Fruit fly (Drosophila melanogaster) whole organism, embryonic: ENCODE results near the gene Arc42.

Experiments
- Antp ChIP-seq: fragments of 200-800 bp; sonication (Bioruptor generic); optimal IDR thresholded peaks from 3 replicates; lab custom pipeline; 2016; ENCODE audit warnings: missing biosample characterization, missing genetic modification characterization
- Atf3 ChIP-seq: fragments of 200-800 bp; sonication (Bioruptor generic); optimal IDR thresholded peaks from 3 replicates; lab custom pipeline; 2016; ENCODE audit warnings: missing biosample characterization, missing genetic modification characterization
- Atf6 ChIP-seq: fragments of 200-800 bp; sonication (Bioruptor generic); IDR thresholded peaks from 2 replicates; pipeline ENCODE4 v1.3.6; 2022; ENCODE audit warnings: missing biosample characterization, missing genetic modification characterization
- B-H2 ChIP-seq: fragments of 200-800 bp; sonication (Bioruptor generic); optimal IDR thresholded peaks from 2 replicates; lab custom pipeline; 2018; ENCODE audit warnings: missing biosample characterization, mild to moderate bottlenecking, missing genetic modification characterization
- CG10267 ChIP-seq: fragments of 200-800 bp; sonication (Bioruptor generic); optimal IDR thresholded peaks from 2 replicates; lab custom pipeline; 2018; ENCODE audit warnings: missing biosample characterization, mild to moderate bottlenecking, missing genetic modification characterization, moderate library complexity
- CG11093 ChIP-seq: fragments of 200-800 bp; sonication (Bioruptor generic); IDR thresholded peaks from 3 replicates; pipeline ENCODE4 v1.3.6; 2022; ENCODE audit warnings: missing biosample characterization, missing genetic modification characterization
- CG11398 ChIP-seq: fragments of 200-800 bp; sonication (Bioruptor generic); optimal IDR thresholded peaks from 2 replicates; lab custom pipeline; 2016; ENCODE audit warnings: missing biosample characterization, missing genetic modification characterization
- CG12659 ChIP-seq: fragments of 200-800 bp; sonication (Bioruptor generic); optimal IDR thresholded peaks from 3 replicates; lab custom pipeline; 2017; ENCODE audit warnings: mild to moderate bottlenecking, missing biosample characterization, missing genetic modification reagents, missing genetic modification characterization
- CG12942 ChIP-seq: fragments of 200-800 bp; sonication (Bioruptor generic); optimal IDR thresholded peaks from 3 replicates; lab custom pipeline; 2016; ENCODE audit warnings: missing biosample characterization, missing genetic modification characterization
- CG15514 ChIP-seq: fragments of 200-800 bp; sonication (Bioruptor generic); optimal IDR thresholded peaks from 3 replicates; lab custom pipeline; 2017; ENCODE audit warnings: missing biosample characterization, missing genetic modification characterization, mild to moderate bottlenecking, moderate library complexity, missing genetic modification reagents
- CG17912 ChIP-seq: fragments of 200-800 bp; sonication (Bioruptor generic); optimal IDR thresholded peaks from 2 replicates; lab custom pipeline; 2018; ENCODE audit warnings: missing biosample characterization, mild to moderate bottlenecking, missing genetic modification characterization
- CG3281 ChIP-seq: fragments of 200-800 bp; sonication (Bioruptor generic); optimal IDR thresholded peaks from 3 replicates; lab custom pipeline; 2017; ENCODE audit warnings: missing biosample characterization, mild to moderate bottlenecking, missing genetic modification characterization
- CG4360 ChIP-seq: fragments of 200-800 bp; sonication (Bioruptor generic); IDR thresholded peaks from 2 replicates; pipeline ENCODE4 v1.3.6; 2022; ENCODE audit warnings: missing biosample characterization, missing genetic modification characterization
- CG6765 ChIP-seq: fragments of 200-800 bp; sonication (Bioruptor generic); optimal IDR thresholded peaks from 3 replicates; lab custom pipeline; 2017; ENCODE audit warnings: missing biosample characterization, mild to moderate bottlenecking, missing genetic modification characterization
- CG7271 ChIP-seq: fragments of 200-800 bp; sonication (Bioruptor generic); optimal IDR thresholded peaks from 2 replicates; lab custom pipeline; 2018; ENCODE audit warnings: missing biosample characterization, mild to moderate bottlenecking, missing genetic modification characterization, moderate library complexity
- CG8478 ChIP-seq: fragments of >200 bp; optimal IDR thresholded peaks from 2 replicates; lab custom pipeline; 2018
- CG8924 ChIP-seq: fragments of 200-800 bp; optimal IDR thresholded peaks from 3 replicates; lab custom pipeline; 2019; ENCODE audit warnings: missing biosample characterization, mild to moderate bottlenecking, missing genetic modification characterization, moderate library complexity
- Camta ChIP-seq: fragments of 200-800 bp; sonication (Bioruptor generic); optimal IDR thresholded peaks from 2 replicates; lab custom pipeline; 2016; ENCODE audit warnings: missing biosample characterization, missing genetic modification characterization
- CkIIα-i1 ChIP-seq: fragments of 200-800 bp; sonication (Bioruptor generic); IDR thresholded peaks from 2 replicates; pipeline ENCODE4 v1.3.6; 2022; ENCODE audit warnings: missing biosample characterization, missing genetic modification characterization
- Dbx ChIP-seq: fragments of 200-800 bp; sonication (Bioruptor generic); IDR thresholded peaks from 3 replicates; pipeline ENCODE4 v1.3.6; 2022; ENCODE audit warnings: missing biosample characterization, missing genetic modification characterization
- Deaf1 ChIP-seq: fragments of 200-800 bp; optimal IDR thresholded peaks from 3 replicates; lab custom pipeline; 2019; ENCODE audit warnings: missing biosample characterization, mild to moderate bottlenecking, missing genetic modification characterization, moderate library complexity
- Doc2 ChIP-seq: fragments of 200-800 bp; sonication (Bioruptor generic); IDR thresholded peaks from 2 replicates; pipeline ENCODE4 v1.3.6; 2022; ENCODE audit warnings: missing biosample characterization, missing genetic modification characterization
- Elba2 ChIP-seq: fragments of 200-800 bp; sonication (Bioruptor generic); optimal IDR thresholded peaks from 3 replicates; lab custom pipeline; 2016; ENCODE audit warnings: missing biosample characterization, missing genetic modification characterization
- Ets97D ChIP-seq: fragments of 200-800 bp; sonication (Bioruptor generic); optimal IDR thresholded peaks from 3 replicates; lab custom pipeline; 2016; ENCODE audit warnings: missing biosample characterization, missing genetic modification characterization
- Jarid2 ChIP-seq: fragments of 200-800 bp; sonication (Bioruptor generic); optimal IDR thresholded peaks from 3 replicates; lab custom pipeline; 2017; ENCODE audit warnings: mild to moderate bottlenecking, missing biosample characterization, missing genetic modification reagents, missing genetic modification characterization
- MESR4 ChIP-seq: fragments of 200-800 bp; sonication (Bioruptor generic); optimal IDR thresholded peaks from 2 replicates; lab custom pipeline; 2018; ENCODE audit warnings: missing biosample characterization, mild to moderate bottlenecking, missing genetic modification characterization, moderate library complexity
- Med ChIP-seq: fragments of 200-800 bp; sonication (Bioruptor generic); peaks from one replicate; lab custom pipeline; 2016; ENCODE audit warnings: missing biosample characterization, missing genetic modification characterization, mild to moderate bottlenecking, inconsistent platforms, moderate library complexity
- Nf-YA ChIP-seq: fragments of 200-800 bp; sonication (Bioruptor generic); IDR thresholded peaks from 2 replicates; pipeline ENCODE4 v1.3.6; 2022; ENCODE audit warnings: missing biosample characterization, missing genetic modification characterization
- Opbp ChIP-seq: fragments of 200-800 bp; sonication (Bioruptor generic); IDR thresholded peaks from 3 replicates; pipeline ENCODE4 v1.3.6; 2022; ENCODE audit warnings: missing biosample characterization, missing genetic modification characterization; ENCODE audit not compliant: partially characterized antibody
- Rfx ChIP-seq: fragments of 200-800 bp; sonication (Bioruptor generic); IDR thresholded peaks from 2 replicates; pipeline ENCODE4 v1.3.6; 2022; ENCODE audit warnings: missing biosample characterization, missing genetic modification characterization
- Sox100B ChIP-seq: fragments of 200-800 bp; sonication (Bioruptor generic); optimal IDR thresholded peaks from 3 replicates; lab custom pipeline; 2018; ENCODE audit warnings: missing biosample characterization, mild to moderate bottlenecking, missing genetic modification characterization
- Vsx1 ChIP-seq: fragments of 200-800 bp; sonication (Bioruptor generic); optimal IDR thresholded peaks from 2 replicates; lab custom pipeline; 2017; ENCODE audit warnings: missing biosample characterization, mild to moderate bottlenecking, missing genetic modification characterization, missing genetic modification reagents
- Xbp1 ChIP-seq: fragments of 200-800 bp; sonication (Bioruptor generic); optimal IDR thresholded peaks from 3 replicates; lab custom pipeline; 2016; ENCODE audit warnings: missing biosample characterization, mild to moderate bottlenecking, missing genetic modification characterization
- ase ChIP-seq: fragments of 200-800 bp; sonication (Bioruptor generic); IDR thresholded peaks from 3 replicates; pipeline ENCODE4 v1.3.6; 2022; ENCODE audit warnings: missing biosample characterization, missing genetic modification characterization
- caup ChIP-seq: fragments of 200-800 bp; sonication (Bioruptor generic); optimal IDR thresholded peaks from 3 replicates; lab custom pipeline; 2017; ENCODE audit warnings: missing biosample characterization, mild to moderate bottlenecking, missing genetic modification characterization, moderate library complexity; ENCODE audit not compliant: severe bottlenecking
- ci ChIP-seq: fragments of 200-800 bp; sonication (Bioruptor generic); IDR thresholded peaks from 3 replicates; pipeline ENCODE4 v1.3.6; 2022; ENCODE audit warnings: missing biosample characterization, missing genetic modification characterization
- cwo ChIP-seq: fragments of 200-800 bp; sonication (Bioruptor generic); optimal IDR thresholded peaks from 3 replicates; lab custom pipeline; 2017; ENCODE audit warnings: missing biosample characterization, missing genetic modification characterization, mild to moderate bottlenecking, moderate library complexity, missing genetic modification reagents
- dan ChIP-seq: fragments of 200-800 bp; sonication (Bioruptor generic); IDR thresholded peaks from 2 replicates; pipeline ENCODE4 v1.3.6; 2022; ENCODE audit warnings: missing biosample characterization, missing genetic modification characterization
- dimm ChIP-seq: fragments of 200-800 bp; sonication (Bioruptor generic); IDR thresholded peaks from 2 replicates; pipeline ENCODE4 v1.3.6; 2022; ENCODE audit warnings: missing biosample characterization, missing genetic modification characterization
- esg ChIP-seq: fragments of 200-800 bp; sonication (Bioruptor generic); conservative IDR thresholded peaks from 2 replicates; pipeline ENCODE4 v1.3.6; 2022; ENCODE audit warnings: missing biosample characterization, missing genetic modification characterization
- exex ChIP-seq: fragments of 200-800 bp; sonication (Bioruptor generic); optimal IDR thresholded peaks from 4 replicates; lab custom pipeline; 2018; ENCODE audit warnings: missing biosample characterization, mild to moderate bottlenecking, missing genetic modification characterization, moderate library complexity
- mam ChIP-seq: fragments of 200-800 bp; sonication (Bioruptor generic); optimal IDR thresholded peaks from 3 replicates; lab custom pipeline; 2016; ENCODE audit warnings: missing biosample characterization, missing genetic modification characterization
- mirr ChIP-seq: fragments of 200-800 bp; sonication (Bioruptor generic); optimal IDR thresholded peaks from 3 replicates; lab custom pipeline; 2018; ENCODE audit warnings: missing biosample characterization, mild to moderate bottlenecking, missing genetic modification characterization
- nom ChIP-seq: fragments of 200-800 bp; sonication (Bioruptor generic); optimal IDR thresholded peaks from 2 replicates; lab custom pipeline; 2017; ENCODE audit warnings: missing biosample characterization, missing genetic modification characterization, mild to moderate bottlenecking, moderate library complexity, missing genetic modification reagents
- p53 ChIP-seq: fragments of 200-800 bp; sonication (Bioruptor generic); optimal IDR thresholded peaks from 2 replicates; lab custom pipeline; 2016; ENCODE audit warnings: missing biosample characterization, missing genetic modification characterization
- pita ChIP-seq: fragments of 200-800 bp; sonication (Bioruptor generic); optimal IDR thresholded peaks from 2 replicates; lab custom pipeline; 2017; ENCODE audit warnings: missing biosample characterization, mild to moderate bottlenecking, missing genetic modification characterization
- rib ChIP-seq: fragments of 200-800 bp; sonication (Bioruptor generic); IDR thresholded peaks from 2 replicates; pipeline ENCODE4 v1.3.6; 2022; ENCODE audit warnings: missing biosample characterization, missing genetic modification characterization
- scrt ChIP-seq: fragments of 200-800 bp; sonication (Bioruptor generic); optimal IDR thresholded peaks from 2 replicates; lab custom pipeline; 2018; ENCODE audit warnings: missing biosample characterization, mild to moderate bottlenecking, missing genetic modification characterization, moderate library complexity
- sd ChIP-seq: fragments of 200-800 bp; sonication (Bioruptor generic); optimal IDR thresholded peaks from 3 replicates; lab custom pipeline; 2018; ENCODE audit warnings: missing biosample characterization, mild to moderate bottlenecking, missing genetic modification characterization, moderate library complexity
- slp2 ChIP-seq: fragments of 200-800 bp; sonication (Bioruptor generic); optimal IDR thresholded peaks from 2 replicates; lab custom pipeline; 2016; ENCODE audit warnings: missing biosample characterization, missing genetic modification characterization
- tap ChIP-seq: fragments of 200-800 bp; optimal IDR thresholded peaks from 3 replicates; lab custom pipeline; 2019; ENCODE audit warnings: missing biosample characterization, mild to moderate bottlenecking, missing genetic modification characterization, moderate library complexity

The Arc42 gene

dm6 chr3R:19909541-19910182 is 32.1 kb downstream of the Arc42 start:
- TF ChIP-seq CG8478 (lab: Kevin White, UChicago) (no peak), Opbp (GFP tag; lab: Robert Waterston, UW) (peak; percentile 11; the same call in 1 of the 3 replicates), dimm (GFP tag; lab: Robert Waterston, UW) (no peak), Xbp1 (GFP tag; lab: Kevin White, UChicago) (no peak), CG7271 (tag; lab: Kevin White, UChicago) (no peak), caup (GFP tag; lab: Kevin White, UChicago) (no peak), Ets97D (GFP tag; lab: Kevin White, UChicago) (no peak), Nf-YA (GFP tag; lab: Robert Waterston, UW) (0 out of 2 replicates have a peak, but pooled peaks have one; percentile 7), CG10267 (tag; lab: Kevin White, UChicago) (no peak), CG15514 (GFP tag; lab: Kevin White, UChicago) (no peak), mam (GFP tag; lab: Kevin White, UChicago) (no peak), CG8924 (tag; lab: Kevin White, UChicago) (no peak), Doc2 (GFP tag; lab: Robert Waterston, UW) (no peak), rib (no peak), CG3281 (GFP tag; lab: Kevin White, UChicago) (no peak), CG6765 (GFP tag; lab: Kevin White, UChicago) (no peak), Atf3 (GFP tag; lab: Kevin White, UChicago) (no peak), Jarid2 (no peak), tap (tag; lab: Kevin White, UChicago) (no peak), Dbx (GFP tag; lab: Robert Waterston, UW) (no peak), slp2 (GFP tag; lab: Kevin White, UChicago) (no peak), pita (no peak), sd (tag; lab: Kevin White, UChicago) (peak; percentile 76), Elba2 (peak; percentile 76), CG11398 (GFP tag; lab: Kevin White, UChicago) (no peak), CG12659 (GFP tag; lab: Kevin White, UChicago) (no peak), CG12942 (GFP tag; lab: Kevin White, UChicago) (no peak), dan (GFP tag; lab: Robert Waterston, UW) (no peak), scrt (GFP tag; lab: Kevin White, UChicago) (no peak), p53 (GFP tag; lab: Kevin White, UChicago) (no peak), Med (GFP tag; lab: Kevin White, UChicago) (peak; percentile 22), ci (GFP tag; lab: Robert Waterston, UW) (peak; percentile 63; the same call in 1 of the 3 replicates), MESR4 (GFP tag; lab: Kevin White, UChicago) (no peak), B-H2 (GFP tag; lab: Kevin White, UChicago) (no peak), Rfx (GFP tag; lab: Robert Waterston, UW) (0 out of 2 replicates have a peak, but pooled peaks have one; percentile 17), CG11093 (GFP tag; lab: Robert Waterston, UW) (no peak), Camta (no peak), CG4360 (GFP tag; lab: Robert Waterston, UW) (no peak), Antp (GFP tag; lab: Kevin White, UChicago) (no peak), Atf6 (no peak), Vsx1 (no peak), ase (GFP tag; lab: Robert Waterston, UW) (no peak), Sox100B (GFP tag; lab: Kevin White, UChicago) (no peak), Deaf1 (tag; lab: Kevin White, UChicago) (no peak), CkIIα-i1 (GFP tag; lab: Robert Waterston, UW) (no peak), exex (tag; lab: Kevin White, UChicago) (peak; percentile 73), cwo (GFP tag; lab: Kevin White, UChicago) (no peak), esg (GFP tag; lab: Robert Waterston, UW) (no peak), CG17912 (GFP tag; lab: Kevin White, UChicago) (no peak), mirr (GFP tag; lab: Kevin White, UChicago) (peak; percentile 4), nom (GFP tag; lab: Kevin White, UChicago) (no peak)
